Worm (Caenorhabditis elegans): ENCODE results near the gene col-164.

col-164 gene

ce11 chrX:2078822-2079221 lies 14.4 kb upstream of the col-164 start:
- TF ChIP-seq F55B11.4 (tag; optimal IDR thresholded peaks at IDR 0.05; ENCODE audit: borderline replicate concordance, insufficient read depth) (no peak), zfh-2 (GFP tag; conservative IDR thresholded peaks at IDR 0.05) (no peak), efl-1 (GFP tag; optimal IDR thresholded peaks at IDR 0.05) (no peak), ztf-3 (GFP tag; optimal IDR thresholded peaks at IDR 0.05) (no peak), ztf-22 (GFP tag; optimal IDR thresholded peaks at IDR 0.05) (no peak), hsf-1 (GFP tag; IDR thresholded peaks at IDR 0.05) (no peak), egrh-3 (GFP tag; IDR thresholded peaks at IDR 0.05) (no peak), unc-62 (GFP tag; optimal IDR thresholded peaks at IDR 0.05) (no peak), tbp1 (GFP tag; optimal IDR thresholded peaks at IDR 0.05) (no peak), hlh-12 (tag; optimal IDR thresholded peaks at IDR 0.05) (no peak), Y53G8AR.9 (GFP tag; conservative IDR thresholded peaks at IDR 0.05) (no peak), sea-2 (GFP tag; IDR thresholded peaks at IDR 0.05) (no peak), ceh-100 (GFP tag; IDR thresholded peaks at IDR 0.05) (no peak), attf-5 (GFP tag; optimal IDR thresholded peaks at IDR 0.05) (no peak), nfya-2 (GFP tag; IDR thresholded peaks at IDR 0.05) (no peak), lin-40 (tag; optimal IDR thresholded peaks at IDR 0.05) (no peak)

ce11 chrX:2079536-2079935 lies 13.7 kb upstream of the col-164 start, which contains the start of gene F49H12.4:
F49H12.4 (plus strand) TSS chrX:2079836.
- TF ChIP-seq C17E4.6 (GFP tag; IDR thresholded peaks at IDR 0.05), result no peak
- TF ChIP-seq ceh-91 (GFP tag; IDR thresholded peaks at IDR 0.05), result no peak
- no peak for TF ChIP-seq aptf-2 (GFP tag; conservative IDR thresholded peaks at IDR 0.05)
- TF ChIP-seq ccch-3 (GFP tag; optimal IDR thresholded peaks at IDR 0.05), result no peak
- no peak for TF ChIP-seq madf-6 (GFP tag; IDR thresholded peaks at IDR 0.05)
- no peak for TF ChIP-seq pbrm-1 (GFP tag; IDR thresholded peaks at IDR 0.05)
- TF ChIP-seq C06A6.2 (GFP tag; conservative IDR thresholded peaks at IDR 0.05), result no peak
- no peak for TF ChIP-seq attf-6 (GFP tag; IDR thresholded peaks at IDR 0.05)
- TF ChIP-seq lsl-1 (GFP tag; optimal IDR thresholded peaks at IDR 0.05), result no peak

- TF ChIP-seq T26A5.8 (tag; optimal IDR thresholded peaks at IDR 0.05), result no peak
- no peak for TF ChIP-seq rcor-1 (GFP tag; IDR thresholded peaks at IDR 0.05)
- TF ChIP-seq rec-8 (tag; optimal IDR thresholded peaks at IDR 0.05), result no peak
- no peak for TF ChIP-seq him-1 (tag; optimal IDR thresholded peaks at IDR 0.05)
Measured at ce11 chrX:2084019-2084418, 9.2 kb upstream of the col-164 start, which contains the start of gene F49H12.3. F49H12.3 (plus strand) TSS chrX:2084375.

ce11 chrX:2084988-2085387 lies 8.3 kb upstream of the col-164 start, which contains the start of gene F49H12.2:
F49H12.2 (plus strand) TSS chrX:2085288.
- TF ChIP-seq pha-4 (tag; optimal IDR thresholded peaks at IDR 0.05) (no peak), ceh-58 (GFP tag; IDR thresholded peaks at IDR 0.05) (no peak), nfyb-1 (GFP tag; IDR thresholded peaks at IDR 0.05) (no peak), pbrm-1 (GFP tag; IDR thresholded peaks at IDR 0.05) (no peak), ccch-3 (GFP tag; optimal IDR thresholded peaks at IDR 0.05) (no peak), ztf-26 (tag; optimal IDR thresholded peaks at IDR 0.05) (no peak), rcor-1 (GFP tag; IDR thresholded peaks at IDR 0.05) (no peak), hlh-12 (tag; optimal IDR thresholded peaks at IDR 0.05) (no peak), hsf-1 (GFP tag; IDR thresholded peaks at IDR 0.05) (no peak), lin-26 (GFP tag; IDR thresholded peaks at IDR 0.05) (no peak)

ce11 chrX:2085494-2085893 lies 7.8 kb upstream of the col-164 start:
- TF ChIP-seq athp-1 (tag; optimal IDR thresholded peaks at IDR 0.05), result no peak
- peak; percentile 63; the same call in 1 of the 2 replicates for TF ChIP-seq cebp-1 (GFP tag; IDR thresholded peaks at IDR 0.05)
- peak; percentile 95 for TF ChIP-seq cebp-1 (tag; optimal IDR thresholded peaks at IDR 0.05)

All from whole organism, young adult.